Worm (Caenorhabditis elegans) whole organism, midembryonic: Measurements from ENCODE around the gene bigr-1.

ENCODE experiments used
- flt-1 ChIP-seq: fragments of 200-800 bp; sonication (Bioruptor generic); IDR thresholded peaks from 2 replicates; pipeline ENCODE4 v1.3.6; 2022; ENCODE audit warnings: missing genetic modification characterization, missing compliant biosample characterization
- klf-2 ChIP-seq: fragments of 200-800 bp; sonication (Bioruptor generic); conservative IDR thresholded peaks from 2 replicates; pipeline ENCODE4 v1.3.6; 2022; ENCODE audit warnings: missing genetic modification reagents, missing genetic modification characterization, missing compliant biosample characterization
- med-1 ChIP-seq: sonication (generic microtip); optimal IDR thresholded peaks from 2 replicates; lab custom pipeline; 2017; ENCODE audit warnings: missing genetic modification characterization, mild to moderate bottlenecking, missing compliant biosample characterization, antibody characterized with exemption, missing genetic modification reagents; ENCODE audit not compliant: insufficient read depth
- ref-1 ChIP-seq: fragments of 200-800 bp; sonication (Bioruptor generic); conservative IDR thresholded peaks from 2 replicates; pipeline ENCODE4 v1.3.6; 2022; ENCODE audit warnings: missing genetic modification reagents, missing genetic modification characterization, missing compliant biosample characterization
- ztf-23 ChIP-seq: fragments of 200-800 bp; sonication (Bioruptor generic); IDR thresholded peaks from 2 replicates; pipeline ENCODE4 v1.3.6; 2022; ENCODE audit warnings: missing genetic modification reagents, missing genetic modification characterization, missing compliant biosample characterization
- ztf-29 ChIP-seq: fragments of 200-800 bp; sonication (Bioruptor generic); IDR thresholded peaks from 2 replicates; pipeline ENCODE4 v1.3.6; 2022; ENCODE audit warnings: missing genetic modification reagents, missing genetic modification characterization, missing compliant biosample characterization

DNA sequence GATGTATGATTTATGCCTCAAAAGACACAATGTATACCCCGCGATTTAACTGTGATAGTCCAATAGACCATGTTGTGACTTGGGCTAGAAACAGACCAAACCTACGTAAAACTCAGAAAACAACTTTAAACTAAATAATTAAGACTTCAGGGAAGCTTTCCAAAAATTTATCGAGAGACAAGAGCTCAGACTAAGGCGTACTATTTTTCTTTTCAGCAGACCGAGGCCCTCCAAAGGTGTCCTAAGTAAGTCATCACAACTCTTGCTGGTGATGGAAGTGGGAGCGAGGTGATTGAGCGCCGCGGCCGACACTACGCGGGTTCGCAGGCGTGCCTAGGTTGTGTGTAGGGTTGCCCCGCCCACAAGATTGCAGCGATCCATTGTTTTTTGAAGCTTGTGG lies 14.4 kb upstream of the bigr-1 start:
- TF ChIP-seq ref-1 (no peak), flt-1 (no peak), ztf-23 (GFP tag; lab: Robert Waterston, UW) (no peak), med-1 (GFP tag; lab: Kevin White, UChicago) (no peak), klf-2 (no peak), ztf-29 (no peak)
